In the genomic region with DNA sequence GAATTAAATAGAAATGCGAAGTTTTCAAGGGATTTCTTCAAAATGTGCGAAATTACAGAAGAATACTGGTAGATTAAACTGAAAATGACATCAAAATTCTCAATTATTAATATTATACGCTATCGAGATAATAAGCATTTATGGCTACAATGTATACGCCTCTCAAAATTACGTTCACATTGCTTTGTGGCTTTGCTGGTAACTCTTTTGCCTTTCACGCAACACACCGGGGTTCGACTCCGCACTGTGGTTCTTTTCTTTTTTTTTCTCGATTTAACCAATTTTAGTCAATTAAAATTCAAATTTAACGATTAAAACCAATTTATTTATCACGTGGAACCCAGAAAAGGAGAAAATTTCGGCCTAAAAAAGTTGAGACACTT, we compare ENCODE assay signal across 5 worm cellular contexts.
TF ChIP-seq lines count a peak whose summit lies in the region.

No protein-coding gene starts in this region.

TF ChIP-seq in whole organism, L1 larva, 84 proteins besides CTCF, POLR2A, EP300 and RAD21:
- TF ChIP-seq nhr-90 (tag; optimal IDR thresholded peaks at IDR 0.05; lab: Kevin White, UChicago; ENCODE audit: poor library complexity) (peak; percentile 56), nhr-85 (tag; lab: Kevin White, UChicago) (peak; percentile 64), zip-4 (GFP tag; optimal IDR thresholded peaks at IDR 0.05; lab: Kevin White, UChicago) (no peak), zag-1 (tag; optimal IDR thresholded peaks at IDR 0.05; lab: Kevin White, UChicago) (no peak), ztf-11 (tag; optimal IDR thresholded peaks at IDR 0.05; lab: Kevin White, UChicago) (peak in 1 of 2 experiments; percentile 18), nhr-47 (tag; optimal IDR thresholded peaks at IDR 0.05; lab: Kevin White, UChicago) (peak; percentile 21), skn-1 (tag; optimal IDR thresholded peaks at IDR 0.05; lab: Kevin White, UChicago) (no peak), lir-3 (tag; optimal IDR thresholded peaks at IDR 0.05; lab: Kevin White, UChicago; ENCODE audit: poor library complexity) (no peak), nhr-84 (tag; optimal IDR thresholded peaks at IDR 0.05; lab: Kevin White, UChicago) (no peak), snpc-4 (tag; optimal IDR thresholded peaks at IDR 0.05; lab: Kevin White, UChicago) (no peak), irx-1 (tag; optimal IDR thresholded peaks at IDR 0.05; lab: Kevin White, UChicago) (peak; percentile 32), efl-1 (optimal IDR thresholded peaks at IDR 0.05; lab: Kevin White, UChicago) (no peak), efl-1 (GFP tag; optimal IDR thresholded peaks at IDR 0.05 in 1 of 2; lab: Kevin White, UChicago) (peak in 1 of 2 experiments; percentile 52), unc-30 (tag; optimal IDR thresholded peaks at IDR 0.05; lab: Kevin White, UChicago) (no peak)

TF ChIP-seq in whole organism, L3 larva, 47 proteins besides CTCF, POLR2A, EP300 and RAD21:
- no peak for TF ChIP-seq nhr-23 (tag; optimal IDR thresholded peaks at IDR 0.05; lab: Kevin White, UChicago)
- peak; percentile 29 for TF ChIP-seq tbx-2 (tag; optimal IDR thresholded peaks at IDR 0.05; lab: Kevin White, UChicago)
- TF ChIP-seq nhr-12 (tag; optimal IDR thresholded peaks at IDR 0.05; lab: Kevin White, UChicago) = no peak
- TF ChIP-seq sea-2 (GFP tag; optimal IDR thresholded peaks at IDR 0.05; lab: Kevin White, UChicago) = no peak
- TF ChIP-seq fos-1 (tag; optimal IDR thresholded peaks at IDR 0.05; lab: Kevin White, UChicago) = no peak
- peak; percentile 24 for TF ChIP-seq nhr-77 (tag; optimal IDR thresholded peaks at IDR 0.05; lab: Kevin White, UChicago)
- peak; percentile 49 for TF ChIP-seq lsy-12 (tag; optimal IDR thresholded peaks at IDR 0.05; lab: Kevin White, UChicago)
- TF ChIP-seq elt-2 (tag; optimal IDR thresholded peaks at IDR 0.05; lab: Kevin White, UChicago) = peak; percentile 29
- TF ChIP-seq elt-3 (tag; optimal IDR thresholded peaks at IDR 0.05; lab: Kevin White, UChicago) = no peak
TF ChIP-seq in whole organism, L3 larva: peak in this region for 4.

TF ChIP-seq in whole organism, early embryonic, 17 proteins besides CTCF, POLR2A, EP300 and RAD21:
- TF ChIP-seq flt-1 (GFP tag; IDR thresholded peaks at IDR 0.05; lab: Robert Waterston, UW) = peak; percentile 65; the same call in 1 of the 2 replicates
- TF ChIP-seq hnd-1 (tag; optimal IDR thresholded peaks at IDR 0.05; lab: Kevin White, UChicago) = peak; percentile 27
- TF ChIP-seq ama-1 (optimal IDR thresholded peaks at IDR 0.05; lab: Kevin White, UChicago) = no peak
- TF ChIP-seq hmg-4 (GFP tag; optimal IDR thresholded peaks at IDR 0.05; lab: Kevin White, UChicago) = no peak
- TF ChIP-seq tbx-37 (GFP tag; conservative IDR thresholded peaks at IDR 0.05; lab: Robert Waterston, UW) = no peak; the same call in 1 of the 2 replicates
- TF ChIP-seq tbx-11 (GFP tag; IDR thresholded peaks at IDR 0.05; lab: Robert Waterston, UW) = 0 out of 2 replicates have a peak, but pooled peaks have one; percentile 57
- peak; percentile 63 for TF ChIP-seq pes-1 (GFP tag; IDR thresholded peaks at IDR 0.05; lab: Robert Waterston, UW)
TF ChIP-seq in whole organism, early embryonic: peak in this region for 4.

TF ChIP-seq in whole organism, midembryonic, 9 proteins besides CTCF, POLR2A, EP300 and RAD21:
- TF ChIP-seq T22C8.4 (GFP tag; IDR thresholded peaks at IDR 0.05; lab: Robert Waterston, UW) = peak; percentile 24; the same call in 1 of the 2 replicates
- TF ChIP-seq flt-1 (GFP tag; IDR thresholded peaks at IDR 0.05; lab: Robert Waterston, UW) = peak; percentile 76
- peak; percentile 43 for TF ChIP-seq ztf-23 (GFP tag; IDR thresholded peaks at IDR 0.05; lab: Robert Waterston, UW)
- peak; percentile 60; the same call in 1 of the 2 replicates for TF ChIP-seq tab-1 (GFP tag; IDR thresholded peaks at IDR 0.05; lab: Robert Waterston, UW)
- TF ChIP-seq med-1 (GFP tag; optimal IDR thresholded peaks at IDR 0.05; lab: Kevin White, UChicago; ENCODE audit: insufficient read depth) = peak; percentile 23
- TF ChIP-seq ref-1 (GFP tag; conservative IDR thresholded peaks at IDR 0.05; lab: Robert Waterston, UW) = no peak
- no peak for TF ChIP-seq ztf-29 (GFP tag; IDR thresholded peaks at IDR 0.05; lab: Robert Waterston, UW)
- TF ChIP-seq klf-2 (GFP tag; conservative IDR thresholded peaks at IDR 0.05; lab: Robert Waterston, UW) = no peak
- TF ChIP-seq cog-1 (tag; optimal IDR thresholded peaks at IDR 0.05; lab: Kevin White, UChicago) = no peak

TF ChIP-seq in whole organism, young adult, 124 proteins besides CTCF, POLR2A, EP300 and RAD21 (continues in another document):
- TF ChIP-seq T07F8.4 (tag; optimal IDR thresholded peaks at IDR 0.05; lab: Kevin White, UChicago) (peak; percentile 61), atf-7 (tag; optimal IDR thresholded peaks at IDR 0.05; lab: Kevin White, UChicago) (peak; percentile 60), snpc-3.4 (tag; optimal IDR thresholded peaks at IDR 0.05; lab: Kevin White, UChicago) (peak; percentile 74), unc-130 (GFP tag; optimal IDR thresholded peaks at IDR 0.05; lab: Kevin White, UChicago) (peak; percentile 46), lag-1 (GFP tag; IDR thresholded peaks at IDR 0.05; lab: Robert Waterston, UW) (no peak), ztf-22 (GFP tag; optimal IDR thresholded peaks at IDR 0.05; lab: Kevin White, UChicago) (peak; percentile 30), ztf-18 (tag; optimal IDR thresholded peaks at IDR 0.05; lab: Kevin White, UChicago) (peak; percentile 73), ztf-28 (GFP tag; IDR thresholded peaks at IDR 0.05; lab: Robert Waterston, UW) (peak; percentile 55; the same call in 1 of the 2 replicates), F37B4.10 (GFP tag; IDR thresholded peaks at IDR 0.05; lab: Robert Waterston, UW) (no peak), madf-8 (GFP tag; conservative IDR thresholded peaks at IDR 0.05; lab: Robert Waterston, UW) (no peak), athp-1 (tag; optimal IDR thresholded peaks at IDR 0.05; lab: Kevin White, UChicago) (peak; percentile 56), lin-54 (GFP tag; optimal IDR thresholded peaks at IDR 0.05; lab: Kevin White, UChicago) (peak; percentile 49), tlf-1 (GFP tag; optimal IDR thresholded peaks at IDR 0.05; lab: Kevin White, UChicago) (peak; percentile 33), T26A5.8 (tag; optimal IDR thresholded peaks at IDR 0.05; lab: Kevin White, UChicago) (peak; percentile 7), let-607 (tag; optimal IDR thresholded peaks at IDR 0.05; lab: Kevin White, UChicago) (peak; percentile 0 to 53), rpc-1 (optimal IDR thresholded peaks at IDR 0.05; lab: Kevin White, UChicago) (peak; percentile 84), rpc-1 (tag; optimal IDR thresholded peaks at IDR 0.05; lab: Kevin White, UChicago) (peak; percentile 98), ZK185.1 (tag; optimal IDR thresholded peaks at IDR 0.05; lab: Kevin White, UChicago; ENCODE audit: poor library complexity, severe bottlenecking) (no peak), nhr-120 (GFP tag; IDR thresholded peaks at IDR 0.05; lab: Robert Waterston, UW) (0 out of 2 replicates have a peak, but pooled peaks have one; percentile 64), Y53G8AR.9 (GFP tag; conservative IDR thresholded peaks at IDR 0.05; lab: Robert Waterston, UW) (peak; percentile 77), snpc-4 (GFP tag; optimal IDR thresholded peaks at IDR 0.05; lab: Kevin White, UChicago) (no peak), snpc-4 (tag; optimal IDR thresholded peaks at IDR 0.05; lab: Kevin White, UChicago) (peak in 1 of 4 experiments; percentile 43), snpc-1.3 (tag; optimal IDR thresholded peaks at IDR 0.05; lab: Kevin White, UChicago; ENCODE audit: insufficient read depth) (peak; percentile 58), dpff-1 (tag; optimal IDR thresholded peaks at IDR 0.05; lab: Kevin White, UChicago) (peak; percentile 38), zim-3 (tag; optimal IDR thresholded peaks at IDR 0.05; lab: Kevin White, UChicago) (peak; percentile 73), pbrm-1 (GFP tag; IDR thresholded peaks at IDR 0.05; lab: Robert Waterston, UW) (peak; percentile 47; the same call in 1 of the 2 replicates), nhr-90 (tag; optimal IDR thresholded peaks at IDR 0.05; lab: Kevin White, UChicago) (peak; percentile 80), ztf-25 (GFP tag; IDR thresholded peaks at IDR 0.05; lab: Robert Waterston, UW) (peak; percentile 82), dox-1 (GFP tag; IDR thresholded peaks at IDR 0.05; lab: Robert Waterston, UW) (no peak), cebp-2 (GFP tag; IDR thresholded peaks at IDR 0.05; lab: Robert Waterston, UW) (peak; percentile 90), aptf-2 (GFP tag; conservative IDR thresholded peaks at IDR 0.05; lab: Robert Waterston, UW) (no peak), him-1 (tag; optimal IDR thresholded peaks at IDR 0.05; lab: Kevin White, UChicago) (peak; percentile 20), F57C9.4 (tag; optimal IDR thresholded peaks at IDR 0.05; lab: Kevin White, UChicago) (peak; percentile 28), ceh-100 (GFP tag; IDR thresholded peaks at IDR 0.05; lab: Robert Waterston, UW) (peak; percentile 47), tbx-9 (tag; optimal IDR thresholded peaks at IDR 0.05; lab: Kevin White, UChicago; ENCODE audit: borderline replicate concordance) (no peak), lin-26 (GFP tag; IDR thresholded peaks at IDR 0.05; lab: Robert Waterston, UW) (peak; percentile 91; the same call in 1 of the 2 replicates), F23B12.7 (tag; optimal IDR thresholded peaks at IDR 0.05; lab: Kevin White, UChicago; ENCODE audit: insufficient read depth) (peak; percentile 3), F22D6.2 (tag; optimal IDR thresholded peaks at IDR 0.05; lab: Kevin White, UChicago) (peak; percentile 38), mes-4 (tag; optimal IDR thresholded peaks at IDR 0.05; lab: Kevin White, UChicago) (peak; percentile 58), hmg-1.2 (GFP tag; IDR thresholded peaks at IDR 0.05; lab: Robert Waterston, UW) (peak; percentile 48), madf-6 (GFP tag; IDR thresholded peaks at IDR 0.05; lab: Robert Waterston, UW) (peak; percentile 64), attf-6 (GFP tag; IDR thresholded peaks at IDR 0.05; lab: Robert Waterston, UW) (peak; percentile 68; the same call in 1 of the 2 replicates), nfyb-1 (GFP tag; IDR thresholded peaks at IDR 0.05; lab: Robert Waterston, UW) (peak; percentile 80), aptf-3 (GFP tag; IDR thresholded peaks at IDR 0.05; lab: Robert Waterston, UW) (0 out of 2 replicates have a peak, but pooled peaks have one; percentile 58), tbp1 (GFP tag; optimal IDR thresholded peaks at IDR 0.05; lab: Kevin White, UChicago) (peak; percentile 93), C06A6.2 (GFP tag; conservative IDR thresholded peaks at IDR 0.05; lab: Robert Waterston, UW) (no peak), lsl-1 (GFP tag; optimal IDR thresholded peaks at IDR 0.05; lab: Kevin White, UChicago) (peak; percentile 49), B0336.3 (GFP tag; IDR thresholded peaks at IDR 0.05; lab: Robert Waterston, UW) (peak; percentile 33; the same call in 1 of the 2 replicates)

Comparison
In these comparisons a context has a peak if more than half of its experiments do, and no peak if none do; other contexts are left out.
1. Of the 8 proteins assayed by ChIP-seq in both whole organism, young adult and whole organism, L1 larva: peak only in whole organism, young adult: ama-1 and unc-130; only in whole organism, L1 larva: none; in both: nhr-90; in neither: 3; mixed calls (peak in some experiments, not most) for 2.